Fruit fly (Drosophila melanogaster) S2 (cell line): ENCODE data around the gene scyl.

Source experiments
- CG8478 ChIP-seq: fragments of >200 bp; optimal IDR thresholded peaks from 2 replicates; lab custom pipeline; 2018
- CTCF ChIP-seq, 2 experiments: fragments of >200 bp; optimal IDR thresholded peaks; 2 replicates each; lab custom pipeline; 2018

DNA sequence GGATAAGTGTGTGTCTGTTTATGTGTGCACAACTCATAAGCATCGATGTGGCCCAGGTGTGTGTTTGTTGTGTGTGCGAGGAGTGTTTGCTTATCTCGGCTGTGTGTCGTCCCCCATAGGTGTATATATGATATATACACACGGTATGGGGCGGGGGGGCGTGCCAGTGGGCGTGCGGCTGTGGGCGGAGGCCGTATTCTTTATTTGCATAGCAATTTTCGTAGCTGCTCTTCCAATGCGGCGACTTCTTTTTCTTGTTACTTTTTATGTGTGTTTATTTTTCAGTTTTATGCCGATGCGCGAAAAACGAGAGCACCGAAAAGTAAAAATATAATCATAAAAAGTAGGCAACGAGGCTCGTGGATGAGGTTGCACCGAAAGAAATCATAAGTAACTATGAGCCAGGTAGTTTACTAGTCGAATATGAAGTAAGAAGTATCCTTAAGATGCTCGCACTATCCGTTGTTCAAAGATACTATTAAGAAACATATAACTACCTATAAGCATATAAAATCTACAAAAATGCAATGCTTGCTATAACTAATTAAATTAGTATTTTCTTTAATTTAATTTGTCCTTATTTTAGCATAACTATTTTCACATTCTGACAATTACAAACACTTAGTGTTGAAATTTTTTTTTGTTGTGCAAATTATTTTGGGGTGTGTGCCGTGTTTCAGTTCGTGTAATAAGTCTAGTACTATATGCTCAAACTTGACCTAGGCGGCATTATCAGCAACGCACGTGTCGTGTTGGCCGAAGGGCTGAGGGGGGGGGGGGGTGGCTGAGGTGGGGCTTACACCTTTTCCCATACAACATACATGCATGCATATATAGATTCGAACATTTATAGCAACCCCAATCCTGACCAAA lies 26.6 kb downstream of the scyl start:
- TF ChIP-seq CG8478 (lab: Kevin White, UChicago) (no peak), CTCF (optimal IDR thresholded peaks at IDR 0.05; lab: Kevin White, UChicago) (no peak)
